Fruit fly (Drosophila melanogaster): ENCODE results near the gene pch2.

pch2 gene

DNA sequence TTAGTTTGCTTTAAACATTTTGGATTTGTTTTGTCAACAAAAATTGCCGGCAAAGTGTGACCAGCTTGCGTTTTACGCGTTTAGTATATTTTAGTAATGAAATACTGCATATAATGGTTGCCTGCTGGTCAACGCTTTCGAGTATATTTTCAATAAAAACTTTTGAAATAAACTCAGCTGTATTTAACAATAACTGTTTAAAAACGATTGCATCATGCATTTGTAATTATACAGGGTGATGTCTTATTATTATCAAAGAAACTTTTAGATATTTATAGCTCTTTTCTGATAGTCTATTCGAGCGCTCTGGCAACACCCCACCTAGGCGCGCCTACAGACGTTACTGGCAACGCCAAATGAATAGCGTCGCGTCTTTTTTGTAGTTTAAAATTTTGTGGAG is 2.2 kb upstream of the pch2 start, which contains the start of gene Cenp-C (continued):
- TF ChIP-seq ERR (GFP tag; optimal IDR thresholded peaks at IDR 0.05), result no peak
- peak in 1 of 2 experiments; percentile 18 for TF ChIP-seq Hr51 (GFP tag; optimal IDR thresholded peaks at IDR 0.05)
- TF ChIP-seq CG6175 (GFP tag; IDR thresholded peaks at IDR 0.05), result no peak
- TF ChIP-seq Sry-β (GFP tag; optimal IDR thresholded peaks at IDR 0.05), result no peak
- no peak for TF ChIP-seq gcm (GFP tag; optimal IDR thresholded peaks at IDR 0.05)
- TF ChIP-seq Antp (GFP tag; optimal IDR thresholded peaks at IDR 0.05), result peak; percentile 38
- TF ChIP-seq CG12071 (GFP tag; optimal IDR thresholded peaks at IDR 0.05), result no peak
- no peak for TF ChIP-seq CG1233 (GFP tag; optimal IDR thresholded peaks at IDR 0.05)
- no peak for TF ChIP-seq CG2202 (tag; optimal IDR thresholded peaks at IDR 0.05)
- no peak for TF ChIP-seq CG34376 (GFP tag; optimal IDR thresholded peaks at IDR 0.05)
- no peak for TF ChIP-seq Spps (tag; optimal IDR thresholded peaks at IDR 0.05)
- TF ChIP-seq CG43689 (GFP tag; IDR thresholded peaks at IDR 0.05), result no peak
- TF ChIP-seq CG12744 (GFP tag; optimal IDR thresholded peaks at IDR 0.05), result no peak
- no peak for TF ChIP-seq tna (GFP tag; IDR thresholded peaks at IDR 0.05; ENCODE audit: partially characterized antibody)
- no peak for TF ChIP-seq CG4854 (GFP tag; optimal IDR thresholded peaks at IDR 0.05)
- TF ChIP-seq Dfd (GFP tag; optimal IDR thresholded peaks at IDR 0.05), result no peak
- no peak for TF ChIP-seq Gsc (GFP tag; IDR thresholded peaks at IDR 0.05)
- no peak for TF ChIP-seq br (optimal IDR thresholded peaks at IDR 0.05)
- TF ChIP-seq CG18619 (GFP tag; optimal IDR thresholded peaks at IDR 0.05), result no peak
- TF ChIP-seq CG8478 (optimal IDR thresholded peaks at IDR 0.05), result no peak
- no peak for TF ChIP-seq pita (GFP tag; optimal IDR thresholded peaks at IDR 0.05)
- TF ChIP-seq CG7745 (tag; optimal IDR thresholded peaks at IDR 0.05), result no peak
- no peak for TF ChIP-seq CG15479 (GFP tag; optimal IDR thresholded peaks at IDR 0.05)
- TF ChIP-seq seq (GFP tag; IDR thresholded peaks at IDR 0.05), result no peak
- TF ChIP-seq chinmo (GFP tag; IDR thresholded peaks at IDR 0.05; ENCODE audit: partially characterized antibody), result no peak
- no peak for TF ChIP-seq hb (GFP tag; IDR thresholded peaks at IDR 0.05; ENCODE audit: partially characterized antibody)
- no peak for TF ChIP-seq CG2889 (GFP tag; IDR thresholded peaks at IDR 0.05)
- TF ChIP-seq Myb (GFP tag; optimal IDR thresholded peaks at IDR 0.05), result peak; percentile 47
- no peak for TF ChIP-seq CG2875 (GFP tag; optimal IDR thresholded peaks at IDR 0.05)
- no peak for TF ChIP-seq lbe (GFP tag; optimal IDR thresholded peaks at IDR 0.05)
- peak; percentile 87 for TF ChIP-seq Ets65A (GFP tag)
- no peak for TF ChIP-seq scrt (GFP tag; optimal IDR thresholded peaks at IDR 0.05)
- no peak for TF ChIP-seq zf30C (GFP tag; optimal IDR thresholded peaks at IDR 0.05)
- no peak for TF ChIP-seq h (optimal IDR thresholded peaks at IDR 0.05)
- no peak for TF ChIP-seq grau (tag; optimal IDR thresholded peaks at IDR 0.05)
- TF ChIP-seq Ada2b (GFP tag; IDR thresholded peaks at IDR 0.05), result no peak
- peak; percentile 73 for TF ChIP-seq jumu (GFP tag; optimal IDR thresholded peaks at IDR 0.05)
- no peak for TF ChIP-seq CG16815 (GFP tag; optimal IDR thresholded peaks at IDR 0.05)
- TF ChIP-seq caup (GFP tag; optimal IDR thresholded peaks at IDR 0.05; ENCODE audit: severe bottlenecking), result no peak
- TF ChIP-seq CG18011 (GFP tag; optimal IDR thresholded peaks at IDR 0.05), result no peak
- peak; percentile 57; the same call in 1 of the 2 replicates for TF ChIP-seq slbo (GFP tag; IDR thresholded peaks at IDR 0.05)
- TF ChIP-seq vfl (GFP tag; optimal IDR thresholded peaks at IDR 0.05), result no peak
- no peak for TF ChIP-seq cwo (GFP tag; optimal IDR thresholded peaks at IDR 0.05)
- no peak for TF ChIP-seq CG9215 (GFP tag; IDR thresholded peaks at IDR 0.05)
- TF ChIP-seq pnt (GFP tag; optimal IDR thresholded peaks at IDR 0.05), result no peak
- TF ChIP-seq cas (GFP tag; IDR thresholded peaks at IDR 0.05), result no peak
- peak; percentile 56 for TF ChIP-seq CoRest (tag; optimal IDR thresholded peaks at IDR 0.05)
- peak; percentile 18; the same call in 2 of the 4 replicates for TF ChIP-seq Gug (GFP tag; IDR thresholded peaks at IDR 0.05)
- no peak for TF ChIP-seq CG10321 (GFP tag; IDR thresholded peaks at IDR 0.05)
- no peak for TF ChIP-seq ara (GFP tag; IDR thresholded peaks at IDR 0.05)
- no peak for TF ChIP-seq CG15011 (GFP tag; optimal IDR thresholded peaks at IDR 0.05)
- no peak for TF ChIP-seq CG6813 (GFP tag; optimal IDR thresholded peaks at IDR 0.05)

Measured in whole organism, embryonic.